Worm (Caenorhabditis elegans) whole organism, late embryonic: ENCODE measurements around the gene W02B8.1.

Source experiments
- ahr-1 ChIP-seq: sonication (generic microtip); optimal IDR thresholded peaks from 2 replicates; lab custom pipeline; 2016; ENCODE audit warnings: missing genetic modification characterization, missing compliant biosample characterization
- dve-1 ChIP-seq: sonication (generic microtip); optimal IDR thresholded peaks from 2 replicates; lab custom pipeline; 2017; ENCODE audit warnings: antibody characterized with exemption, mild to moderate bottlenecking, missing genetic modification characterization, missing compliant biosample characterization
- fkh-10 ChIP-seq: fragments of 150-350 bp; optimal IDR thresholded peaks from 2 replicates; lab custom pipeline; 2014; ENCODE audit warnings: missing biosample characterization, missing genetic modification reagents, missing genetic modification characterization
- nfya-1 ChIP-seq: sonication (generic microtip); optimal IDR thresholded peaks from 2 replicates; lab custom pipeline; 2017; ENCODE audit warnings: missing genetic modification characterization, mild to moderate bottlenecking, missing compliant biosample characterization, antibody characterized with exemption, moderate library complexity
- nhr-11 ChIP-seq: fragments of 150-350 bp; optimal IDR thresholded peaks from 2 replicates; lab custom pipeline; 2014; ENCODE audit warnings: missing biosample characterization, missing genetic modification characterization
- rnt-1 ChIP-seq: sonication (generic microtip); optimal IDR thresholded peaks from 2 replicates; lab custom pipeline; 2016; ENCODE audit warnings: missing genetic modification characterization, missing compliant biosample characterization

- no peak for TF ChIP-seq ahr-1
- TF ChIP-seq dve-1 (tag; lab: Kevin White, UChicago), result no peak
- no peak for TF ChIP-seq rnt-1 (tag; lab: Kevin White, UChicago)
- no peak for TF ChIP-seq nhr-11
- TF ChIP-seq nfya-1 (tag; lab: Kevin White, UChicago), result no peak
- no peak for TF ChIP-seq fkh-10
Observed at ce11 chrII:13852004-13852403, 49.9 kb downstream of the W02B8.1 start, which contains the start of gene F08G2.8.
